Fruit fly (Drosophila melanogaster) S2 (cell line): ENCODE results near the gene CG12017.

ENCODE experiments used
- CG8478 ChIP-seq: fragments of >200 bp; optimal IDR thresholded peaks from 2 replicates; lab custom pipeline; 2018
- CTCF ChIP-seq, 2 experiments: fragments of >200 bp; optimal IDR thresholded peaks; 2 replicates each; lab custom pipeline; 2018

CG12017 gene

DNA sequence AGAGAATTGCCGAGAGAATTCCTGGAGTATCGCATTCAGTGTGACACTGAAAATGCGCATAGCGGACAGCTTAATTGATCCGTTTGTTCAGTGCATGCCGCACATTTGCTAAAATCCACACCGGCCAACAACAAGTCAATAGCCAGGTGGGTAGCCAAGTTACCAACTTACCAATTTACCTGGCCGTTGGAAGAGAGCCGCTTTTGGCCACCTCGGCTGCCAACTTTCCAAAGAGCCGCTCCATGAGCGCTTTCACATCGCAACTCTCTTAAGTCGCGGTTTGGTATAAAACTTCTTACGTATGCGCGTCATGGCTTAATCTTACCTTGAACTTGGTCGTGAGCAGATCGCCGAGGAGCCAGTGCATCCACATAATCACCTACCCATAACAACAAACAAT is at the start of gene CG12017:
Gene CG12017, plus strand, starts transcription at position 310 of the 400 bp plus-strand sequence.
- TF ChIP-seq CG8478 (lab: Kevin White, UChicago): no peak
- no peak for TF ChIP-seq CTCF (optimal IDR thresholded peaks at IDR 0.05; lab: Kevin White, UChicago)

DNA sequence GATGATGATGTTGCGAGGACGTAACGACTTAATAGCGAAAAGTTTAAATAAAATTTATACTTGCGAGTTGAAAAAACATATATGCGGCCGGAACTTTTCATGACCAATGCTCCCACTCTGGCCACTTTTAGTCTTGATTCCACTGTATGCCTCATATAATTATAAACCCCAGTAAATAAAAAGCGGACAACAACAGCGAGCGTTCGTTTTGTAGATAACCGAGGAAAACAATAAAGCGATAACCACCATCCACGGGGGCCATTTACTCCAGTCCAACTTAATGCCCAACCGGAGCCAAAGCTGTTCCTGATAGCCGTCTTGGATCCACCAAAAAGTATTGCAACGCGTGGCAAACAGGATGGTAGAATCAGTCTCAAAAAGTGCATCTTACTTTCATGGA is 43.7 kb upstream of the CG12017 start:
- TF ChIP-seq CG8478 (lab: Kevin White, UChicago) (no peak), CTCF (optimal IDR thresholded peaks at IDR 0.05; lab: Kevin White, UChicago) (no peak)

DNA sequence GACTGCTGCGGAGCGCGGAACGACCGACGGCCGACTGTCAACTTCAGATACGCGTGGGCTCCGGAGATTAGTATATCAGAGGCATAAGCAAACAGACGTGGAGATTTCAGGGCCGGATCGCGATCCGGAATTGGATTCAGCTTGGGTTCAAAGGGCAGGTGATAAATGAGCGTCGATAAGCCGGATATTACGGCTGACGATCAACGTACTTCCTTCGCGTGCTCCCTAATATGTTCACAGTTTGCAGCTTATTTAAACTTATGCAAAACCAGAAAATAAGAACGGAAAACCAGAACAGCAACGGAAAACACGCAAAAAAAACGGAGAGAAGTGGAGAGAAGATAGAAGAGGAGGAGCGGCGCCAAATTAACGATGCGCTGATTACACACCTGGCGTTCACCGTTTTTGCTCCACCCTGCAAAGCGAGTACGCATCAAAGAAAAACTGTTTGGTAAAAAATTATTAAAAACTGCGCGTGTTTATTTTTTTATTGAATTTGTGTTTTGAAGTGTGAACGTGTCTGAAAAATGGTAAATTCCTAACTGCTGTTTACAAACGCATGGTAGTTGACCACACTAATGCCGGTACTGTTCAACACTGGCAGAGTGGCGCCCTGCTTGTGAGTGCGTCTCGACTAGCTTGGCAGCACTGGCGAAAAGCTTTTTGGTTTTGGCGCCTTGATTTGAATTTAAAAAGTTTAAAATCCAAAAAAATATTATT is 40.8 kb upstream of the CG12017 start, which contains the start of gene CG17746:
Gene CG17746, minus strand, starts transcription at position 546 of the 720 bp plus-strand sequence.
- TF ChIP-seq CTCF (optimal IDR thresholded peaks at IDR 0.05; lab: Kevin White, UChicago): peak; percentile 40 to 65
- no peak for TF ChIP-seq CG8478 (lab: Kevin White, UChicago)

DNA sequence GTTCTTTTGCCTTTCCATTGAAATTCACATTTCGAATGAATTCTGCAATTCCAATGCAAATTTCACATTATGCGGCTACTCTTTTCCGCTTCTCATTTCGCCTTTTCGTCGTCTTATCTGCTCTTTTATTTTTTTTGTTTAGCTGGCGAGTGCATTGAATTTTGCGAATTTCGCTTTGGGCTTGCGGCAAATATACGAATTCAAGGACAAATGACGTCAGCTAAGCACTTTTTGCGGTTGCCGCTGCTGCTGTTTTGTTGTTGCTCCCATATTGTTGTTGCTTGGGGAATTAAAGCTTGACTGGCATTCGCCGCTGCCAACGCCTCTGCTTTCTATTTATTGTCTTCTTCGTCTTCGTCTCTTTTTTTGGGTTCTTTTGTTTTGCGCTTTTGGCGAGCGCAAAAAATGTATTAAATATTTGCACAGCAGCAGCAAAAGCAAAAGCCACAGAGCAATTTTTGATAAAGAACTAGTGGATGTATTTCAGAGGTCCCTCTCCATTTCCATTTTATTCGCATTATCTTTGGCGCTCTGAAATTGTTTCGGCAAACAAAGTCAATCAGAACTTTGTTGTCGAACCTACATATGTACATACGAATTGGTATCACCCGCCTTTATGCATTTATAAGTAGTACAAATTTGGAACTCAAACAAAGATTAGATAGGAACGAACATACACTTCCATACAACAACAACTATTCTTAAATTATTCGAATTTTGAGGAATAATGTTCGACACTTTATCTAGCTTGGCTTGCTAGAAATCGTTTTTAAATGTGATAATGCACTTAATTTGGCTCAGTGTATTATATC is 40.0 kb upstream of the CG12017 start:
- no peak for TF ChIP-seq CTCF (optimal IDR thresholded peaks at IDR 0.05; lab: Kevin White, UChicago)
- TF ChIP-seq CG8478 (lab: Kevin White, UChicago): no peak

DNA sequence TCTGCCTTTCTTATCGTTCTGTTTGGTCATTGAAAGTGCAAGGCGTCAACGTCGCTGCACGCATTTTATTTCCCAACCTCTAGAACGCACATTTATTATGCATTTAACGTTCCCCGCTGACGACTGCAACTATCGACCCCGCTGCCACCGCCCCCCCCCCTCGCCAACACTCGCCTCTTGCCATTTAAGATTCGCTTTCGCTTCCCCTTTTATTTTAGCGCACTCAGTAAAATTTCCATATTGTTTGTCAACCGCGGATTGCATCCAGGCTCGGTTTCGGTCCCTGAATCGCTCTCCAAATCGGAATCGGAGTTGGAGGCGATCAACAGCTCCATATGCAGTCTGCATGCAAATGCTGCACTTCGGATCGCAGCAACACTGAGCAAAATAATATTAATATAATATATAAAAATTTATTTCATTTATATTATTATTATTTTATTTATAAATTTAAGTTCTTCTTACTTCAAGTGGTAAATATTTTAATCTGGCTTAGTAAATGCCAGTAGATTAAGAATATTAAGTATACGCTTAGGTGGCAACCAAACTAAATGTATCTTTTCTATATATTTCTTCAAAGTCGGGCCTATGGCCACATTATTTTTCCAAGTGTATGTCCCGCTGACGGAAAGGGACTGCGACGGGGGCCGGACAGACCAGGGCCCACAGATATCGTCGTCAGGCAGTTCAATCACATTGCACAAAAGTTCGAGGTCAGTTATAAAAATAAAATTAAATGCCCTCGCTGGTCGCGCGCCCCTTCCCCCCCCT is 39.3 kb upstream of the CG12017 start:
- TF ChIP-seq CTCF (optimal IDR thresholded peaks at IDR 0.05; lab: Kevin White, UChicago) (no peak), CG8478 (lab: Kevin White, UChicago) (no peak)

DNA sequence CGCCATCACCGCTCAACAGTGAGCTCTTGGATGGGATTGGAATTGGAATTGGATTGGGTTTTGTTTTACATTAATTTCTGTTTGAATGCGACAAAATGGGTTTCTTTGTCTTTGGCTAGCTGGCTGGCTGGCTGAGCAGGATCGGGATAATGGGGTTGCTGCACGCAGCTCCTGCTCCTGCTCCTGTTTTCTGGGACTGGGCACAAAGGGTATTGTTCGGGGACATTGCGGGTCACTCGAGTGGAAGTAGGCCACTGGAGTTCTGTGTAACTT is 38.7 kb upstream of the CG12017 start:
- TF ChIP-seq CG8478 (lab: Kevin White, UChicago): no peak
- no peak for TF ChIP-seq CTCF (optimal IDR thresholded peaks at IDR 0.05; lab: Kevin White, UChicago)

DNA sequence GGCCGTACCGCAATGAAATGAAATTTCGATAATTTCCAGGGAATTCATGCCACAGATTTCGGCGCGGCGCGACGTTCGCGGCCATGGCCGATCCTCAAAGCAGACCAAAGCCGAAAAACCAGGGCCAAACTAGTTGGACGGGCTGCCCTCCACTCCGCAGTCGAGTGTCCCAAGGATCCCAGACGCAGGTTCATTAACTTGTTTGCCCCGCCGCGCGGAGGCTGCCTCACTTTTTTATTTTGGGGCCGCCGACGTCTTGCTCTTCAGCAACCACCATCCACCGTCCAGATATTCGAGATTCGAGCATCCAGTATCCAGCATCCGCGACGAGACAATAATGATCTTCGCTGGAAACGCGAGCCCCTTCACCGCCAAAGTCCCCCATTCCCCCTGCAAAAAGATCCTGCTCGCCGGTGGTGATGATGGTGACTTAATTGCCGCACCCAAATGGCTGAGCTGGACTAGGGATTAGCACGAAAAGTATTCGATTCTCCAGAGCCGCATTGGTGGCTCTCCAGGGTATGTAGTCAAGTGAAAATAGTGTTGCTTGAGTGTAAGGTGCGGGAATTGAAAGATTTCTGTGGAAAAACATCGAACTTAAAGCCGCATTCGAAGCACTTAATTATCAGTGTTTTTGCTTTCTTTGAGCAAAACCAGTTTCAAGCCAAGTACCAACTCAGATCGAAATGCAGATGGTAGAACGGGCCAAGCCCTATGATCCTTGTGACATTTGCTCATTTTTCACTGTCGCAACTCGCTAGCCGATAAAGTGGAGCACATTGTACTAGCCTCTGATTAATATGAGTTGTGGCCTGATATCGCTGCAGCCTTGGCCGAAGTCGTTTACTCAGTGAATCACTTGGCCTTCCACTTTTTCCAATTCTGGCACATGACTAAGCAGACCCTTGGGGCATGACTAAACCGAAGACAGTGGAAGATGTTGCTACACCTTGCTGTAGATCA is 37.6 kb upstream of the CG12017 start:
- no peak for TF ChIP-seq CG8478 (lab: Kevin White, UChicago)
- TF ChIP-seq CTCF (optimal IDR thresholded peaks at IDR 0.05; lab: Kevin White, UChicago): no peak

DNA sequence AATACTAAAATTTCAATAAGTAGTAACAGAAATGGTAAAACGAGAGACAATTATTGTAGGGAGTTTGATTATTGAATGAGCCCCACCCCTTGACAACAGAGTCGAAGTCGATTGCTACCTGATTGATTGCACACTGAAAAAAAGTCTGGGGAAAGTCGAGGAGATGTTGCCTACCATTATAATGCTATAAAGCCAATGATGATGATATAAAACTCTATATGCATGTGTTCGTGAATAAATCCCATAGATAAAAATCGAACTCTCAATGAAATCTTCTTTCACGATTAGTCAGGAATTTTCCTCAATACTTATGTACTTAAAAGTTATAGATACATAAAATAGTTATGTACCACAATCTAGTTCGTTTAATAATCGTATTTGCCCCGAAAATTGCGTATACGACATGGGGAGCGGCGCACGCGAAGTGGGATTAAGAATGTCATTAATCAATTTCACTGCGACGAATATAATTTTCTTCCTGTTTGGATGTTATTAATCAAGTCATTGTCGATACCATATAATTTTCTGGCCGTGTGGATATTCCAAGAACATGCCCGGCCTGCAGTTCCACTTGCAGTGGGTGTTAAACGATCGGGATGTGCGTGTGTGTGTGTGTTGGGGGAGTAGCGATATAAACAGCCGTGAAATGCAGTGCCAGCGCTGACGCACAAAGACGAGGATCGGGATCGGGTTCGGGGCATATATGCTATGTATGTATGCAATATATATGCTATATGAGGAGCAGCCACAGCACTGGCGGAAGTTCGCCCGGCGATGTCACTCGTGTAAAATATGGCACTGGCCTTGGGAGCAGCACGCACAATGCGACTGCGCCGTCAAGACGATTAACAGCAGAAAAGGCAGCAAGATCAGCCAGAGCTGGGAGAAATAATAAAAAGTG is 35.5 kb upstream of the CG12017 start, which contains the start of gene CG12078:
Gene CG12078, minus strand, starts transcription at position 51 of the 901 bp plus-strand sequence.
- TF ChIP-seq CTCF (optimal IDR thresholded peaks at IDR 0.05; lab: Kevin White, UChicago): no peak
- TF ChIP-seq CG8478 (lab: Kevin White, UChicago): no peak

DNA sequence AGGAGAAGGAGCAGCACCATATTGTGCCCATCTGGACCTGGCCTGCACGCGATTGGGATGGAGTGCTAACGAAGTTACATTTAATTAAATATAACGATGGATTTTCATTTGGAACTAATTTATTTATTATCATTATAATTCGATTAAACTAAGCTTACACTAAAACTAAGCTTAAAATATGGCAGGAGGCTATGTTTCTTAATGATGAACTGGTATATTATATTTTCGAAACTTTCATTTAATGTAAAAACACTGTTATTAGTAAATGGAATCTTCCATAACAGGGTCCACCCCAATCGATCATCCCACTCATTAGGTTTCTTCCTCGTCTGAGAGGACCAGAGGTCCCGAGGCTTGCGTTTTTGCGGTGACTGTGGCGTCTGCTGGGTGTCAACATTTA is 34.9 kb upstream of the CG12017 start:
- TF ChIP-seq CG8478 (lab: Kevin White, UChicago): no peak
- TF ChIP-seq CTCF (optimal IDR thresholded peaks at IDR 0.05; lab: Kevin White, UChicago): no peak

DNA sequence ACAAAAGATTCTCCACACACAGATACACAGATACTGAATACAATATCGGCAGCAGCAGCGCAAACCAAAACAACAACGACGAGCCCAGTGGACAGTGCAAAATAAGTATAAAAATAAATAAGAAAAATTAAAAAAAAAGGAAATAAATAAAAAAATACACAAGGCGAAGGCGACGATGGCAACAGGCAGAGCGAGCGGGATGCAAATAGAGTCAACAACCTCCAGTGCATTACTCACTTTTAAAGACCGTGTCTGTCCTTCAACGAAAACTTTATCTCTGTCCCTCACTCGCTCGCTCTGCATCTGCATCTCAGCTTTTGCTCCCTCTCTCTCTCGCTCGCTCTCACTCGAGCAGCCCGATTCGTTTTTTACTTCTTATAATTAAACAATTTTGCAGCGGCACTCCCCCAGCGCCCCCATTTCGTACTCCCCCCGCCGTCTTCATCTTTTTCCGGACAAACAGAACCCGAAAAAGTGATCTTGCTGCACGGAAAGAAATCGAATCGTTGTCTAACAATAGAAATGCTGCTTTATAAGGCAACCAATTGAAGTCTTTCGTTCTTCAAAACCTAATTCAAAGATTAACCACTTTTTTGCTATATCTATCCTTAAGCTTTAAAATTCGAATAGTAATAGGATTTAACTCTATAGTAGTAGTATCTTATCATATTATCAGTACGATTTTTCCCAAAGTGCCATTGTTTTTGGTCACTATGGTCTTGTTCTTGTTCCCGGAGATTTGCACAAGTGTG is 33.5 kb upstream of the CG12017 start:
- TF ChIP-seq CG8478 (lab: Kevin White, UChicago): no peak

DNA sequence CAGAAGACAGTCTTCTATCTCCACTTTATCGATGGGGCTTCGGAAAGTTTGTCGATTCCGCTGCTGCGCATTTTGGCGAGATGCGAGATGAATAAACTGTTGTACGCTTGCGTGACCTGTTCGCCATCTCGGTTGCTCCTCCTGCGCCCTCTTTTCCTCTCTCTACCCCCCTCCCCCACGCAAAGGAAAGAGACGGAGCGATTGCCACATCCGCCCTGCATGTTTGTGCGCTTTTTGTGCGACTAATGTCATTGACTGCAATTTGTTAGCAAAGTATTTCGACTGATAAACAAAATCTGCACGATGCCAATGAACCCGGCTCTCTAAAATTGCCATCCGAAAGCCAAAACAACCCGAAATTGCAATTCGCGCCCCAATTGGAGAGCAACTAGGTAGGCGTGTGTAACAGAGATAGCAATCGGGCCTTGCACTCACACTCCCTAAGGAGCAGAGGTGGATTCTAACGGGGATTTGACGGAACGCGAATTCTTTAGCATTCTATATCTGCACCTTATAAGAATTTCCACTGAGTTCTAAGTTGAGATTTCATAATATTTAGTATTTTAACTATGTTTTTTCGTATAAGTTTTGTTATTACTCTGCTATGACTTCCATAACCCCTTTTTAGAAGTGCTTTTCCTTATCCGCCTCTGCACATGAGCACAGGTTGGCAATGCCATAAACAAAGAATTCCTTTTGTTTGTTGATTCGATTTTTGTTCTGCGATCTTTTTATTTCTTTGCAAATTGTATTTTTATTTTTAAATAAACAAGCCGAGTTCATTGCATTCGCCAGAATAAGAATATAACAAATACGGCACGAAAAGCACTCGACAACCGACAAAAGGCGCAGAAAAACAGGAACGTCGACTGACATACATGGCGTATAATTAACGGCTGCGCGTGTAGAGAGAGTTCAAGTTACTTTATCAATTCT is 32.6 kb upstream of the CG12017 start, which contains the start of gene CG43389:
Gene CG43389, plus strand, starts transcription at position 886 of the 936 bp plus-strand sequence.
- TF ChIP-seq CTCF (optimal IDR thresholded peaks at IDR 0.05; lab: Kevin White, UChicago): no peak
- TF ChIP-seq CG8478 (lab: Kevin White, UChicago): no peak
